Worm (Caenorhabditis elegans) whole organism, mixed stage, embryonic: ENCODE measurements around the gene cyp-29A4.

Source experiments
- blmp-1 ChIP-seq: fragments of 150-350 bp; optimal IDR thresholded peaks from 2 replicates; lab custom pipeline; 2014; ENCODE audit warnings: missing biosample characterization, missing genetic modification characterization
- ceh-83 ChIP-seq: fragments of 200-800 bp; sonication (Bioruptor generic); optimal IDR thresholded peaks from 2 replicates; lab custom pipeline; 2018; ENCODE audit warnings: mild to moderate bottlenecking, missing genetic modification characterization, missing compliant biosample characterization
- elt-1 ChIP-seq: sonication (generic microtip); optimal IDR thresholded peaks from 2 replicates; lab custom pipeline; 2017; ENCODE audit warnings: missing genetic modification characterization, mild to moderate bottlenecking, missing compliant biosample characterization, antibody characterized with exemption, moderate library complexity, borderline replicate concordance; ENCODE audit not compliant: insufficient read depth
- elt-3 ChIP-seq: fragments of 150-350 bp; optimal IDR thresholded peaks from 2 replicates; lab custom pipeline; 2014; ENCODE audit warnings: missing biosample characterization, missing genetic modification characterization
- nhr-76 ChIP-seq: sonication (generic microtip); optimal IDR thresholded peaks from 2 replicates; lab custom pipeline; 2017; ENCODE audit warnings: missing biosample characterization, missing genetic modification characterization
- snpc-4 ChIP-seq: fragments of 150-350 bp; optimal IDR thresholded peaks from 2 replicates; lab custom pipeline; 2014; ENCODE audit warnings: missing biosample characterization, missing genetic modification characterization

- TF ChIP-seq blmp-1 (tag; lab: Kevin White, UChicago) (no peak), elt-1 (tag; lab: Kevin White, UChicago) (no peak), snpc-4 (tag; lab: Kevin White, UChicago) (no peak), ceh-83 (no peak), elt-3 (no peak), nhr-76 (tag; lab: Kevin White, UChicago) (no peak)
Observed at ce11 chrV:9703549-9703948, 49.0 kb downstream of the cyp-29A4 start.
